Worm (Caenorhabditis elegans) whole organism, L1 larva: ENCODE measurements around the gene skr-9.

Source experiments
- F16B12.6 ChIP-seq: fragments of 150-350 bp; optimal IDR thresholded peaks from 2 replicates; lab custom pipeline; 2014; ENCODE audit warnings: missing biosample characterization, missing genetic modification characterization
- ceh-8 ChIP-seq: fragments of 200-800 bp; sonication (Bioruptor generic); optimal IDR thresholded peaks from 2 replicates; lab custom pipeline; 2018; ENCODE audit warnings: mild to moderate bottlenecking, missing genetic modification characterization, moderate library complexity, missing compliant biosample characterization
- ceh-88 ChIP-seq: fragments of 200-800 bp; sonication (Bioruptor generic); IDR thresholded peaks from 2 replicates; pipeline ENCODE4 v1.3.6; 2022; ENCODE audit warnings: missing genetic modification characterization, missing compliant biosample characterization
- ceh-90 ChIP-seq: sonication (generic microtip); optimal IDR thresholded peaks from 2 replicates; lab custom pipeline; 2016; ENCODE audit warnings: missing genetic modification characterization, missing compliant biosample characterization
- dpl-1 ChIP-seq, 3 experiments: fragments of 150-350 bp in 2 of 3; sonication (generic microtip) in 1 of 3; optimal IDR thresholded peaks; 2 replicates each; lab custom pipeline; 2014 to 2017; ENCODE audit warnings: missing biosample characterization in 3 of 3, missing genetic modification characterization in 3 of 3, missing genetic modification reagents in 3 of 3
- efl-1 ChIP-seq, 4 experiments: fragments of 150-350 bp; optimal IDR thresholded peaks in 3 of 4; peaks in 1 of 4; 1 replicate in 1 of 4; 2 replicates in 3 of 4; lab custom pipeline; 2014; ENCODE audit warnings: missing biosample characterization in 2 of 4, missing genetic modification characterization in 2 of 4, missing genetic modification reagents in 2 of 4
- egl-13 ChIP-seq: sonication (generic microtip); optimal IDR thresholded peaks from 2 replicates; lab custom pipeline; 2016; ENCODE audit warnings: missing genotype, missing genetic modification reagents, missing genetic modification characterization, missing compliant biosample characterization
- elt-2 ChIP-seq: sonication (generic microtip); optimal IDR thresholded peaks from 2 replicates; lab custom pipeline; 2016; ENCODE audit warnings: missing genetic modification characterization, mild to moderate bottlenecking, inconsistent platforms, missing compliant biosample characterization, missing genetic modification reagents
- fkh-10 ChIP-seq: sonication (generic microtip); optimal IDR thresholded peaks from 2 replicates; lab custom pipeline; 2017; ENCODE audit warnings: missing biosample characterization, missing genetic modification reagents, missing genetic modification characterization
- hlh-4 ChIP-seq: sonication (generic microtip); optimal IDR thresholded peaks from 2 replicates; lab custom pipeline; 2016; ENCODE audit warnings: mild to moderate bottlenecking, missing genetic modification characterization, missing compliant biosample characterization
- lin-14 ChIP-seq: fragments of 200-800 bp; sonication (Bioruptor generic); optimal IDR thresholded peaks from 2 replicates; lab custom pipeline; 2018; ENCODE audit warnings: mild to moderate bottlenecking, missing genetic modification characterization, moderate library complexity, missing compliant biosample characterization
- lin-35 ChIP-seq, 2 experiments: fragments of 150-350 bp; optimal IDR thresholded peaks; 2 replicates each; lab custom pipeline; 2014; ENCODE audit warnings: missing biosample characterization in 2 of 2, missing genetic modification characterization in 2 of 2, missing genetic modification reagents in 2 of 2
- lin-39 ChIP-seq: fragments of 150-350 bp; optimal IDR thresholded peaks from 2 replicates; lab custom pipeline; 2014; ENCODE audit warnings: missing biosample characterization, missing genetic modification reagents, missing genetic modification characterization
- lsy-2 ChIP-seq, 2 experiments: fragments of 150-350 bp; optimal IDR thresholded peaks; 2 replicates each; lab custom pipeline; 2014; ENCODE audit warnings: missing biosample characterization in 2 of 2, missing genetic modification characterization in 2 of 2
- mab-9 ChIP-seq: fragments of 200-800 bp; sonication (Bioruptor generic); IDR thresholded peaks from 2 replicates; pipeline ENCODE4 v1.3.6; 2022; ENCODE audit warnings: missing genetic modification reagents, missing genetic modification characterization, missing compliant biosample characterization
- nhr-47 ChIP-seq: sonication (generic microtip); optimal IDR thresholded peaks from 2 replicates; lab custom pipeline; 2016; ENCODE audit warnings: mild to moderate bottlenecking, missing genetic modification characterization, moderate library complexity, missing compliant biosample characterization
- nhr-76 ChIP-seq: sonication (generic microtip); optimal IDR thresholded peaks from 2 replicates; lab custom pipeline; 2017; ENCODE audit warnings: missing biosample characterization, missing genetic modification characterization
- nhr-85 ChIP-seq: sonication (generic microtip); peaks from one replicate; lab custom pipeline; 2016; ENCODE audit warnings: missing genetic modification characterization, inconsistent platforms, missing compliant biosample characterization
- pax-3 ChIP-seq: fragments of 200-800 bp; sonication (Bioruptor generic); optimal IDR thresholded peaks from 2 replicates; lab custom pipeline; 2018; ENCODE audit warnings: mild to moderate bottlenecking, missing genetic modification characterization, moderate library complexity, missing compliant biosample characterization
- snu-23 ChIP-seq: sonication (generic microtip); optimal IDR thresholded peaks from 2 replicates; lab custom pipeline; 2016; ENCODE audit warnings: missing genetic modification characterization, missing compliant biosample characterization
- swsn-7 ChIP-seq: sonication (generic microtip); optimal IDR thresholded peaks from 2 replicates; lab custom pipeline; 2016; ENCODE audit warnings: missing genetic modification characterization, missing compliant biosample characterization
- tlp-1 ChIP-seq: fragments of 150-350 bp; optimal IDR thresholded peaks from 2 replicates; lab custom pipeline; 2014; ENCODE audit warnings: missing biosample characterization, missing genetic modification characterization
- unc-98 ChIP-seq: fragments of 200-800 bp; sonication (Bioruptor generic); IDR thresholded peaks from 2 replicates; pipeline ENCODE4 v1.3.6; 2022; ENCODE audit warnings: missing genetic modification characterization, missing compliant biosample characterization
- vab-15 ChIP-seq: sonication (generic microtip); optimal IDR thresholded peaks from 2 replicates; lab custom pipeline; 2017; ENCODE audit warnings: missing genotype, mild to moderate bottlenecking, missing genetic modification characterization, missing compliant biosample characterization
- xbp-1 ChIP-seq: sonication (generic microtip); optimal IDR thresholded peaks from 2 replicates; lab custom pipeline; 2016; ENCODE audit warnings: missing genetic modification characterization, missing compliant biosample characterization
- ztf-11 ChIP-seq, 2 experiments: sonication (generic microtip); optimal IDR thresholded peaks; 2 replicates each; lab custom pipeline; 2016 to 2017; ENCODE audit warnings: missing genetic modification characterization in 2 of 2, missing biosample characterization in 1 of 2, missing compliant biosample characterization in 1 of 2
- ztf-4 ChIP-seq: fragments of 150-350 bp; optimal IDR thresholded peaks from 2 replicates; lab custom pipeline; 2014; ENCODE audit warnings: missing biosample characterization, missing genetic modification characterization

skr-9 gene

DNA sequence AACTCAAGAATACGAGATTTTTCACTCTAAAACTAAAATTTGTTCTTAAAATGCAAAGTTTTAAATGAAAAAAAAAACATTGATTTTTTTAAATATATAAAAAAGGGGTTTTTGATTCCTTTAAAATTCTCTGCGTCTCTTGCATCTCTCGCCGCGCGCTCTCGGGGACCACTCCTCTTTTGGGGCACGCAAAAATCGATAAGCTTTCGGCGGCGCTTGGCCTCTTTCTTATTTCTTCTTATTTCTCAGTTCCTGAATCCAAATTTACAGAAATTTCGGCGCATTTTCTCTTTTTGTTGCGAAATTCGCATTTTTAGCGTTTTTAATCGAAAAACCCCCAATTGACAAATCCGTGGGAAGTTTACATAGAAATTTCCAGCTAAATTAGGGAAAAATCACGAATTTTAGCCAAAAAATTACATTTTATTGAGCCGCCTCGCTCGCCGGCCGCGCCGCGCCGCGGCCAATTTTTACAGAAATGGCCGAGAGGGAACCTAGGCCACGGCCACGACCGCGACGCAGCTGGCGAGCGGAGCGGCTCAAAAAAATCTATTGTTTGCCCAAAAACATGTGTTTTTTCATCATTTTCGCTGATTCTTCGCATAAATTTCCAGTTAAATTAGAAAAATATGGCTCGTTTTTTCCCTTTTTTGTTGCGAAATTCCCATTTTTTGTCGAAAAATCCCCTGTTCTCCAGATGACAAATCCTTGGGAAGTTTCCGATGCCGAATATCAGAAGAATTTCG, 44.2 kb upstream of the skr-9 start, which contains the start of gene itsn-1:
Gene itsn-1 (plus strand): TSS at position 696 of the 746 bp plus-strand sequence.
- TF ChIP-seq lin-14 (GFP tag; lab: Kevin White, UChicago) (peak; percentile 26), nhr-76 (tag; lab: Kevin White, UChicago) (no peak), mab-9 (GFP tag; lab: Robert Waterston, UW) (no peak), unc-98 (GFP tag; lab: Robert Waterston, UW) (0 out of 2 replicates have a peak, but pooled peaks have one; percentile 7)

DNA sequence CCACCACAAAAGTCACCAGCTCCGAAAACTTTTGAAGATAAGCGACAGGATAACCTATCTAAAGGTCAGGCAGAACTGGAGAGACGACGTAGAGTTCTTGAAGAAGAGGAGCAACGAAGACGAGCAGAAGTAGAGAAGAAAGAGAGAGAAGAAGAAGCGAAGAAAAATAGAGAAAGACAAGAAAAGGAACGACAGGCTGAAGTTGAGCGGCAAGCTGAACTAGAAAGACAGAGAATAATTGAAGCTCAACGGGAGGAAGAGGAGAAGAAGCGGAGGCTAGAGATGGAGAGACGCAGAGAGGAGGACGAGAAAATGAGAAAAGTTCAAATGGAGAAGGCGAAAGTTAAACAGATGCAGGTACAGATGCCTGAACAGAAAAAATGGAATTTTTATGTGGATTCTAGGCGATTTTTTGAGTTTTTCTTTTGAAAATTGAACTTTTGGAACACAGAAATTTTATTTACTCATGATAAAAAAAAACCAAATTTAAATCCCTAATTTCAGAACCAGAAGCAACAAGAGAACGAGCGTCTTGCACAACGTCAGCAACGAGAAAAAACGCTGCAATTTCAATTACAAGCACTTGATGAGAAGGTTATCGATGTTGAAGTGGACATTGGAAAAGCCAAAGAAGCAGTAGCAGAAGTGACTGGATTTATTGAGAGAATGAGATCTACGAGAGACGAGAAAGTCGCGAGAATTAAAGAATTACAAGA, 42.2 kb upstream of the skr-9 start:
- TF ChIP-seq fkh-10 (GFP tag; lab: Kevin White, UChicago) = no peak
- peak in 1 of 2 experiments; percentile 16 for TF ChIP-seq efl-1 (optimal IDR thresholded peaks at IDR 0.05; lab: Kevin White, UChicago)
- peak in 1 of 2 experiments; percentile 74 for TF ChIP-seq efl-1 (GFP tag; optimal IDR thresholded peaks at IDR 0.05 in 1 of 2; lab: Kevin White, UChicago)

ce11 chrIV:17125967-17126366, 37.4 kb upstream of the skr-9 start:
- TF ChIP-seq hlh-4 (tag; lab: Kevin White, UChicago) (no peak), lsy-2 (tag; optimal IDR thresholded peaks at IDR 0.05; lab: Kevin White, UChicago) (no peak), F16B12.6 (no peak), nhr-85 (tag; lab: Kevin White, UChicago) (no peak)

ce11 chrIV:17126512-17126911, 36.9 kb upstream of the skr-9 start:
- TF ChIP-seq tlp-1 (tag; lab: Kevin White, UChicago) (no peak), efl-1 (optimal IDR thresholded peaks at IDR 0.05; lab: Kevin White, UChicago) (peak; percentile 16 to 50), efl-1 (GFP tag; optimal IDR thresholded peaks at IDR 0.05 in 1 of 2; lab: Kevin White, UChicago) (peak; percentile 60 to 93), ceh-8 (GFP tag; lab: Kevin White, UChicago) (no peak), ceh-90 (tag; lab: Kevin White, UChicago) (peak; percentile 28), dpl-1 (GFP tag; optimal IDR thresholded peaks at IDR 0.05; lab: Kevin White, UChicago) (peak in 2 of 3 experiments; percentile 39 to 57), lin-35 (GFP tag; optimal IDR thresholded peaks at IDR 0.05; lab: Kevin White, UChicago) (peak in 1 of 2 experiments; percentile 26)

DNA sequence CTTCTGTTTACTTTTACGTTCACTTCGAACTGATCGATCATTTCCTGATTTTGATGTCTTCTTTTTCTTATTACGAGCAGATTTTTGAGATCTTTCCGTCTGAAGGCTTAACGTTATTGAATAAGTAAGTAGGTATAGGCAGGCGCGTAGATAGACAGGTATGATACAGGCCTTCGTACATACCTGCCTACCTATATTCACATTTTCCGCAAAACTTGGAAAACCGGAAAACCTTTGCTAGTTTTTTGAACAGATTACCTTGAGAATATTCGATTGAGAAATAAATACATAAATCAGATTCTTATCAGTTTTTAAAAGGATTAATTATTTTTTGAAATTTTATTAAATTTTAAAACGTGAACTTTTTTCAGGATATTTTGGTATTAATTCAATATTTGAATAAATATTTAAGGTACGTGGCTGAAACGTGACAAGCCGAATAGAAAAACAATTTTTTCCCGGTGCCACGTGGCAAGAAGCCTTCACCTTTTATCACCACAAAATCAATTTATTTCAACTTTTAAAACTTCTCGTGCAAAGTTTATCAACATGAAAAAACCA, 32.3 kb upstream of the skr-9 start, which contains the start of the genes Y116A8C.37 and Y116A8C.38:
Gene Y116A8C.37 (minus strand): TSS at position 101 of the 561 bp plus-strand sequence.
Gene Y116A8C.38 (plus strand): TSS at position 511 of the 561 bp plus-strand sequence.
- TF ChIP-seq lsy-2 (tag; optimal IDR thresholded peaks at IDR 0.05; lab: Kevin White, UChicago) (no peak), fkh-10 (GFP tag; lab: Kevin White, UChicago) (no peak), xbp-1 (no peak), ceh-8 (GFP tag; lab: Kevin White, UChicago) (no peak), lin-35 (GFP tag; optimal IDR thresholded peaks at IDR 0.05; lab: Kevin White, UChicago) (no peak), mab-9 (GFP tag; lab: Robert Waterston, UW) (no peak), snu-23 (GFP tag; lab: Kevin White, UChicago) (no peak), lin-39 (tag; lab: Kevin White, UChicago) (no peak), ceh-88 (GFP tag; lab: Robert Waterston, UW) (no peak), pax-3 (tag; lab: Kevin White, UChicago) (no peak), ceh-90 (tag; lab: Kevin White, UChicago) (no peak), vab-15 (no peak), elt-2 (no peak), nhr-47 (tag; lab: Kevin White, UChicago) (no peak), egl-13 (tag; lab: Kevin White, UChicago) (no peak), ztf-4 (tag; lab: Kevin White, UChicago) (no peak), nhr-85 (tag; lab: Kevin White, UChicago) (no peak), ztf-11 (tag; optimal IDR thresholded peaks at IDR 0.05; lab: Kevin White, UChicago) (no peak), swsn-7 (no peak)
- TF ChIP-seq, all 84 proteins: peak for 0
